Worm (Caenorhabditis elegans) whole organism, L3 larva: ENCODE results near the gene C36E6.8.

Experiments
- R02D3.7 ChIP-seq: fragments of 150-350 bp; optimal IDR thresholded peaks from 2 replicates; lab custom pipeline; 2014; ENCODE audit warnings: missing biosample characterization, missing genetic modification characterization
- ZK546.5 ChIP-seq: sonication (generic microtip); optimal IDR thresholded peaks from 2 replicates; lab custom pipeline; 2017; ENCODE audit warnings: missing biosample characterization, missing genetic modification characterization
- aly-2 ChIP-seq: fragments of 150-350 bp; optimal IDR thresholded peaks from 2 replicates; lab custom pipeline; 2014; ENCODE audit warnings: missing biosample characterization, missing genetic modification characterization
- ceh-16 ChIP-seq: sonication (generic microtip); optimal IDR thresholded peaks from 2 replicates; lab custom pipeline; 2017; ENCODE audit warnings: missing biosample characterization, missing genetic modification characterization
- daf-12 ChIP-seq: fragments of 150-350 bp; optimal IDR thresholded peaks from 2 replicates; lab custom pipeline; 2014; ENCODE audit warnings: missing biosample characterization, missing genetic modification reagents, missing genetic modification characterization
- elt-1 ChIP-seq: fragments of 150-350 bp; optimal IDR thresholded peaks from 2 replicates; lab custom pipeline; 2014; ENCODE audit warnings: missing biosample characterization, missing genetic modification characterization
- elt-2 ChIP-seq: sonication (generic microtip); optimal IDR thresholded peaks from 2 replicates; lab custom pipeline; 2016; ENCODE audit warnings: missing genetic modification reagents, mild to moderate bottlenecking, missing genetic modification characterization, missing compliant biosample characterization
- eor-1 ChIP-seq, 2 experiments: fragments of 150-350 bp; optimal IDR thresholded peaks; 2 replicates each; lab custom pipeline; 2014 to 2018; ENCODE audit warnings: missing biosample characterization in 2 of 2, missing genetic modification characterization in 2 of 2
- fkh-10 ChIP-seq: sonication (generic microtip); optimal IDR thresholded peaks from 2 replicates; lab custom pipeline; 2017; ENCODE audit warnings: missing biosample characterization, missing genetic modification reagents, missing genetic modification characterization
- fos-1 ChIP-seq: fragments of 150-350 bp; optimal IDR thresholded peaks from 2 replicates; lab custom pipeline; 2014; ENCODE audit warnings: missing biosample characterization, missing genetic modification characterization
- hmg-11 ChIP-seq: sonication (generic microtip); optimal IDR thresholded peaks from 2 replicates; lab custom pipeline; 2016; ENCODE audit warnings: missing genetic modification characterization, missing compliant biosample characterization
- jun-1 ChIP-seq: fragments of 150-350 bp; optimal IDR thresholded peaks from 2 replicates; lab custom pipeline; 2014; ENCODE audit warnings: missing biosample characterization, missing genetic modification reagents, missing genetic modification characterization
- lin-39 ChIP-seq: fragments of 150-350 bp; optimal IDR thresholded peaks from 2 replicates; lab custom pipeline; 2018; ENCODE audit warnings: missing biosample characterization, missing genetic modification reagents, missing genetic modification characterization
- lsy-12 ChIP-seq: sonication (generic microtip); optimal IDR thresholded peaks from 2 replicates; lab custom pipeline; 2016; ENCODE audit warnings: mild to moderate bottlenecking, missing genetic modification characterization, missing compliant biosample characterization
- mdl-1 ChIP-seq: fragments of 150-350 bp; optimal IDR thresholded peaks from 2 replicates; lab custom pipeline; 2014; ENCODE audit warnings: missing biosample characterization, missing genetic modification characterization
- mml-1 ChIP-seq: fragments of 150-350 bp; sonication (generic microtip); optimal IDR thresholded peaks from 3 replicates; lab custom pipeline; 2014; ENCODE audit warnings: missing biosample characterization, missing genetic modification characterization
- nfya-1 ChIP-seq: sonication (generic microtip); optimal IDR thresholded peaks from 2 replicates; lab custom pipeline; 2017; ENCODE audit warnings: missing genetic modification characterization, mild to moderate bottlenecking, missing compliant biosample characterization, antibody characterized with exemption, moderate library complexity; ENCODE audit not compliant: insufficient read depth
- nhr-11 ChIP-seq: fragments of 150-350 bp; optimal IDR thresholded peaks from 2 replicates; lab custom pipeline; 2014; ENCODE audit warnings: missing biosample characterization, missing genetic modification characterization
- nhr-12 ChIP-seq: fragments of 150-350 bp; optimal IDR thresholded peaks from 2 replicates; lab custom pipeline; 2014; ENCODE audit warnings: missing biosample characterization, missing genetic modification characterization
- nhr-237 ChIP-seq: fragments of 150-350 bp; optimal IDR thresholded peaks from 2 replicates; lab custom pipeline; 2014; ENCODE audit warnings: missing biosample characterization, missing genetic modification characterization
- nhr-25 ChIP-seq: sonication (generic microtip); optimal IDR thresholded peaks from 2 replicates; lab custom pipeline; 2017; ENCODE audit warnings: missing biosample characterization, missing genetic modification characterization
- nhr-28 ChIP-seq: fragments of 150-350 bp; optimal IDR thresholded peaks from 2 replicates; lab custom pipeline; 2014; ENCODE audit warnings: missing biosample characterization, missing genetic modification characterization
- nhr-43 ChIP-seq: sonication (generic microtip); optimal IDR thresholded peaks from 2 replicates; lab custom pipeline; 2016; ENCODE audit warnings: mild to moderate bottlenecking, missing genetic modification characterization, missing compliant biosample characterization; ENCODE audit not compliant: poor library complexity, severe bottlenecking
- nhr-67 ChIP-seq: fragments of 150-350 bp; optimal IDR thresholded peaks from 2 replicates; lab custom pipeline; 2014; ENCODE audit warnings: missing biosample characterization, missing genetic modification characterization
- nhr-76 ChIP-seq: fragments of 150-350 bp; sonication (generic microtip); optimal IDR thresholded peaks from 5 replicates; lab custom pipeline; 2014; ENCODE audit warnings: missing biosample characterization, missing genetic modification characterization
- pha-4 ChIP-seq: fragments of 150-350 bp; optimal IDR thresholded peaks from 2 replicates; lab custom pipeline; 2014; ENCODE audit warnings: missing biosample characterization, missing genetic modification reagents, missing genetic modification characterization
- pqm-1 ChIP-seq: fragments of 150-350 bp; optimal IDR thresholded peaks from 2 replicates; lab custom pipeline; 2017; ENCODE audit warnings: missing biosample characterization, missing genetic modification characterization, inconsistent platforms
- sea-2 ChIP-seq: fragments of 150-350 bp; sonication (generic microtip); optimal IDR thresholded peaks from 4 replicates; lab custom pipeline; 2014; ENCODE audit warnings: missing biosample characterization, missing genetic modification reagents, missing genetic modification characterization
- unc-62 ChIP-seq: fragments of 150-350 bp; sonication (generic microtip); optimal IDR thresholded peaks from 4 replicates; lab custom pipeline; 2014; ENCODE audit warnings: missing biosample characterization, missing genetic modification reagents, missing genetic modification characterization
- zag-1 ChIP-seq: fragments of 150-350 bp; optimal IDR thresholded peaks from 2 replicates; lab custom pipeline; 2014; ENCODE audit warnings: missing biosample characterization, missing genetic modification characterization
- ztf-4 ChIP-seq: fragments of 150-350 bp; optimal IDR thresholded peaks from 2 replicates; lab custom pipeline; 2014; ENCODE audit warnings: missing biosample characterization, missing genetic modification characterization

The C36E6.8 gene

ce11 chrX:17456536-17457165 lies 18.2 kb downstream of the C36E6.8 start, which contains the start of gene mlc-2:
mlc-2 (minus strand) TSS chrX:17456586.
- TF ChIP-seq fkh-10 (GFP tag; lab: Kevin White, UChicago) (no peak), pha-4 (tag; lab: Kevin White, UChicago) (peak; percentile 19), lin-39 (peak; percentile 8)

DNA sequence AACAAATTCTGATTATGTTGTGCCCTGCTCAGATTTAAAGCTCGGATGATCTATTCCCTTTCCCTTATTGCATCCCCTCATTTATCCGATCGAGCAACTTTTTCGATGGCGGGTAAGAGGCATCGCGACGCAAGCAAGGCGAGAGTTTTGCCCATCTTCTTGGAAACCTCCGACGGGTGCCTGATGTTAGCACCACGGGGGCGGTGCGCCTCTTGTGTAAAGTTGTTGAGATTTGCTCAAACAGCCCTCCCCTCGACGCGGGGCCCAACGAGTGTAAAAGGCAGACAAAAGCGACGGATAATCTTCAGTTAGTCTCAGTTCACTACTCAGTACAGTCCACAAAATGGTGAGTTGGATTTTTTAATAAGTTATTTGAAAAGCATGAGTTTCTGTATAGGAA lies 20.4 kb downstream of the C36E6.8 start, which contains the start of gene mlc-1:
mlc-1 (plus strand) TSS at position 324 of the 400 bp plus-strand sequence.
- no peak for TF ChIP-seq pha-4 (tag; lab: Kevin White, UChicago)
- TF ChIP-seq zag-1 = no peak
- TF ChIP-seq ceh-16 (tag; lab: Kevin White, UChicago) = no peak

DNA sequence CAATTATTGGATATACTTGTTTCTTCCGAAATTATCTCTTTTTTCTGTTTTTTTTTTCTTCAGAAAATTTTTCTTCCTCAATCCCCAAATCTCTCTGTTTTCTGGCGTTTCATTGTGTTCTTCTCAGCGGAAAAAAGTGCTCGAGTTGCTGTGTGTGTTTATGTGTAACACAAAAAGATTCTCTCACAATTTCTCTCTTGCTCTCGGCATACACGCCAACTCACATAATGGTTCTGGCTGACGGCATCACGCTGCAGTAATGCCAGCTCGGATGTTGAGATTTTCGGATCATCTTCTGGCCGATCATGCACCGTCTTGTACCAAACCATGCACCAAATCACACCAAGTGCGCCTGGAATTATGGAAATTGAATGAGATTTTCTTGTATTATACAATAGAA lies 23.5 kb downstream of the C36E6.8 start:
- TF ChIP-seq nfya-1 (tag; lab: Kevin White, UChicago) (peak; percentile 22), aly-2 (tag; lab: Kevin White, UChicago) (no peak), lin-39 (peak; percentile 53), ceh-16 (tag; lab: Kevin White, UChicago) (no peak), lsy-12 (tag; lab: Kevin White, UChicago) (no peak), nhr-67 (tag; lab: Kevin White, UChicago) (no peak), pha-4 (tag; lab: Kevin White, UChicago) (no peak), jun-1 (no peak), nhr-237 (tag; lab: Kevin White, UChicago) (no peak)

DNA sequence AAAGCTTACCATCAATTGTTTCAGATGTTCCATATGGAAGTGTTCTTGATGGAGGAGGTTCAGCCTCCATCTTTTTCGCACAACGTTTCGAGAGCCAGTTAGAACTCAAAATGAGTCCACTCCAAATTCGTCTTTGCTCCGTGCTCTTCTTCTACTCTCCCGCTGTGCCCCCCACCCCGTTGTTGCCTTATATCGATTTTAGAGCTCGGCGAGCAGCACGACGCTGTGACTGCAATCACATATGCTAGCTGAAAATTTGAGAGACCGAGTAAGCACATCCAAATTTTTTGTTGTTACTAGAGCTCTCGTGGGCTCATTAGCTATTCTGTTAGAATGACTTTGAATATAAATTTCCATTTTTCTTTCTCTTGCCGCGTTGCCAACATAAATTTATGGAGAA lies 26.3 kb downstream of the C36E6.8 start, which contains the start of gene slc-17.1:
slc-17.1 (minus strand) TSS at position 101 of the 400 bp plus-strand sequence.
- no peak for TF ChIP-seq nhr-25 (tag; lab: Kevin White, UChicago)
- TF ChIP-seq hmg-11 = no peak
- TF ChIP-seq ztf-4 (tag; lab: Kevin White, UChicago) = no peak
- TF ChIP-seq nhr-28 (tag; lab: Kevin White, UChicago) = no peak
- no peak for TF ChIP-seq pqm-1
- TF ChIP-seq nhr-12 (tag; lab: Kevin White, UChicago) = no peak
- no peak for TF ChIP-seq lin-39
- TF ChIP-seq fos-1 (tag; lab: Kevin White, UChicago) = no peak
- no peak for TF ChIP-seq nhr-43 (tag; lab: Kevin White, UChicago)
- no peak for TF ChIP-seq mdl-1
- no peak for TF ChIP-seq nhr-76 (tag; lab: Kevin White, UChicago)

ce11 chrX:17466615-17467014 lies 28.1 kb downstream of the C36E6.8 start, which contains the start of gene ZK54.3:
ZK54.3 (minus strand) TSS chrX:17467005.
- TF ChIP-seq nhr-67 (tag; lab: Kevin White, UChicago) (no peak), nfya-1 (tag; lab: Kevin White, UChicago) (peak; percentile 51)

ce11 chrX:17468483-17468882 lies 30.0 kb downstream of the C36E6.8 start:
- TF ChIP-seq hmg-11 = no peak
- TF ChIP-seq ZK546.5 (tag; lab: Kevin White, UChicago) = no peak
- no peak for TF ChIP-seq fkh-10 (GFP tag; lab: Kevin White, UChicago)
- TF ChIP-seq elt-2 (tag; lab: Kevin White, UChicago) = no peak
- no peak for TF ChIP-seq nhr-237 (tag; lab: Kevin White, UChicago)
- TF ChIP-seq unc-62 (GFP tag; lab: Kevin White, UChicago) = no peak
- TF ChIP-seq mml-1 (tag; lab: Kevin White, UChicago) = no peak
- TF ChIP-seq sea-2 (GFP tag; lab: Kevin White, UChicago) = no peak
- TF ChIP-seq nhr-11 (tag; lab: Kevin White, UChicago) = no peak
- no peak for TF ChIP-seq pha-4 (tag; lab: Kevin White, UChicago)
- no peak for TF ChIP-seq zag-1
- TF ChIP-seq nhr-67 (tag; lab: Kevin White, UChicago) = no peak
- TF ChIP-seq elt-1 (tag; lab: Kevin White, UChicago) = no peak
- no peak for TF ChIP-seq pqm-1
- no peak for TF ChIP-seq eor-1 (tag; optimal IDR thresholded peaks at IDR 0.05; lab: Kevin White, UChicago)
- TF ChIP-seq daf-12 (tag; lab: Kevin White, UChicago) = no peak
- TF ChIP-seq aly-2 (tag; lab: Kevin White, UChicago) = no peak
- TF ChIP-seq R02D3.7 = no peak
- no peak for TF ChIP-seq nfya-1 (tag; lab: Kevin White, UChicago)
